Worm (Caenorhabditis elegans) whole organism, young adult: Measurements from ENCODE around the gene R160.14.

Experiments used
- B0035.1 ChIP-seq: sonication (generic microtip); optimal IDR thresholded peaks from 2 replicates; lab custom pipeline; 2016; ENCODE audit warnings: missing genetic modification characterization, mild to moderate bottlenecking, missing compliant biosample characterization, missing genotype, missing genetic modification reagents
- F37B4.10 ChIP-seq: fragments of 200-800 bp; sonication (Bioruptor generic); IDR thresholded peaks from 2 replicates; pipeline ENCODE4 v1.3.6; 2022; ENCODE audit warnings: missing genetic modification characterization, missing compliant biosample characterization
- F49E8.2 ChIP-seq: sonication (generic microtip); optimal IDR thresholded peaks from 3 replicates; lab custom pipeline; 2017; ENCODE audit warnings: missing genetic modification characterization, mild to moderate bottlenecking, missing compliant biosample characterization, antibody characterized with exemption, moderate library complexity; ENCODE audit not compliant: insufficient read depth
- F57A8.1 ChIP-seq: fragments of 200-800 bp; sonication (Bioruptor generic); optimal IDR thresholded peaks from 2 replicates; lab custom pipeline; 2018; ENCODE audit warnings: mild to moderate bottlenecking, missing genetic modification characterization, moderate library complexity, missing compliant biosample characterization
- K12H6.12 ChIP-seq: fragments of 200-800 bp; sonication (Bioruptor generic); optimal IDR thresholded peaks from 2 replicates; lab custom pipeline; 2018; ENCODE audit warnings: mild to moderate bottlenecking, missing genetic modification characterization, missing compliant biosample characterization
- Y53F4B.3 ChIP-seq: fragments of 200-800 bp; sonication (Bioruptor generic); IDR thresholded peaks from 2 replicates; pipeline ENCODE4 v1.3.6; 2022; ENCODE audit warnings: missing genetic modification reagents, missing genetic modification characterization, missing compliant biosample characterization
- Y53G8AR.9 ChIP-seq: fragments of 200-800 bp; sonication (Bioruptor generic); conservative IDR thresholded peaks from 2 replicates; pipeline ENCODE4 v1.3.6; 2022; ENCODE audit warnings: missing genetic modification reagents, missing genetic modification characterization, missing compliant biosample characterization
- Y56A3A.18 ChIP-seq: fragments of 200-800 bp; sonication (Bioruptor generic); IDR thresholded peaks from 2 replicates; pipeline ENCODE4 v1.3.6; 2022; ENCODE audit warnings: missing genetic modification reagents, missing genetic modification characterization, missing compliant biosample characterization
- Y79H2A.3 ChIP-seq: fragments of 200-800 bp; sonication (Bioruptor generic); conservative IDR thresholded peaks from 2 replicates; pipeline ENCODE4 v1.3.6; 2022; ENCODE audit warnings: missing genetic modification reagents, missing genetic modification characterization, missing compliant biosample characterization
- Y95B8A.8 ChIP-seq: fragments of 200-800 bp; sonication (Bioruptor generic); IDR thresholded peaks from 2 replicates; pipeline ENCODE4 v1.3.6; 2022; ENCODE audit warnings: missing genetic modification reagents, missing genetic modification characterization, missing compliant biosample characterization
- akir-1 ChIP-seq: fragments of 200-800 bp; sonication (Bioruptor generic); optimal IDR thresholded peaks from 2 replicates; lab custom pipeline; 2018; ENCODE audit warnings: mild to moderate bottlenecking, missing genetic modification characterization, moderate library complexity, missing compliant biosample characterization
- aptf-2 ChIP-seq: fragments of 200-800 bp; sonication (Bioruptor generic); conservative IDR thresholded peaks from 2 replicates; pipeline ENCODE4 v1.3.6; 2022; ENCODE audit warnings: missing genetic modification reagents, missing genetic modification characterization, missing compliant biosample characterization
- atf-7 ChIP-seq: sonication (generic microtip); optimal IDR thresholded peaks from 2 replicates; lab custom pipeline; 2017; ENCODE audit warnings: mild to moderate bottlenecking, missing genetic modification characterization, missing compliant biosample characterization
- bed-2 ChIP-seq: fragments of 200-800 bp; sonication (Bioruptor generic); IDR thresholded peaks from 2 replicates; pipeline ENCODE4 v1.3.6; 2022; ENCODE audit warnings: missing genetic modification reagents, missing genetic modification characterization, missing compliant biosample characterization
- cebp-1 ChIP-seq, 2 experiments: fragments of 200-800 bp in 1 of 2; sonication (Bioruptor generic) in 1 of 2; sonication (generic microtip) in 1 of 2; IDR thresholded peaks in 1 of 2; optimal IDR thresholded peaks in 1 of 2; 2 replicates each; pipeline versions ENCODE4 v1.3.6 to Lab custom; 2017 to 2022; ENCODE audit warnings: missing compliant biosample characterization in 2 of 2, missing genetic modification characterization in 2 of 2, mild to moderate bottlenecking in 1 of 2, missing genetic modification reagents in 1 of 2, moderate library complexity in 1 of 2
- ceh-27 ChIP-seq: fragments of 200-800 bp; sonication (Bioruptor generic); optimal IDR thresholded peaks from 2 replicates; lab custom pipeline; 2018; ENCODE audit warnings: mild to moderate bottlenecking, missing genetic modification characterization, moderate library complexity, missing compliant biosample characterization
- ceh-58 ChIP-seq: fragments of 200-800 bp; sonication (Bioruptor generic); IDR thresholded peaks from 2 replicates; pipeline ENCODE4 v1.3.6; 2022; ENCODE audit warnings: missing genetic modification characterization, missing compliant biosample characterization
- egl-18 ChIP-seq: fragments of 200-800 bp; sonication (Bioruptor generic); IDR thresholded peaks from 2 replicates; pipeline ENCODE4 v1.3.6; 2022; ENCODE audit warnings: missing genetic modification reagents, missing genetic modification characterization, missing compliant biosample characterization
- egl-44 ChIP-seq: fragments of 200-800 bp; sonication (Bioruptor generic); IDR thresholded peaks from 2 replicates; pipeline ENCODE4 v1.3.6; 2022; ENCODE audit warnings: missing genetic modification reagents, missing genetic modification characterization, missing compliant biosample characterization
- ets-4 ChIP-seq: fragments of 200-800 bp; sonication (Bioruptor generic); optimal IDR thresholded peaks from 2 replicates; lab custom pipeline; 2018; ENCODE audit warnings: mild to moderate bottlenecking, missing genetic modification characterization, missing compliant biosample characterization
- hlh-26 ChIP-seq: fragments of 200-800 bp; sonication (Bioruptor generic); conservative IDR thresholded peaks from 2 replicates; pipeline ENCODE4 v1.3.6; 2022; ENCODE audit warnings: missing genetic modification reagents, missing genetic modification characterization, missing compliant biosample characterization
- hmg-20 ChIP-seq: fragments of 200-800 bp; sonication (Bioruptor generic); IDR thresholded peaks from 2 replicates; pipeline ENCODE4 v1.3.6; 2022; ENCODE audit warnings: missing genetic modification reagents, missing genetic modification characterization, missing compliant biosample characterization
- hsf-1 ChIP-seq: fragments of 200-800 bp; sonication (Bioruptor generic); IDR thresholded peaks from 2 replicates; pipeline ENCODE4 v1.3.6; 2022; ENCODE audit warnings: missing genetic modification reagents, missing genetic modification characterization, missing compliant biosample characterization
- lin-35 ChIP-seq, 3 experiments: fragments of 150-350 bp in 2 of 3; sonication (generic microtip) in 1 of 3; optimal IDR thresholded peaks; 2 replicates each; lab custom pipeline; 2014 to 2018; ENCODE audit warnings: missing biosample characterization in 3 of 3, missing genetic modification characterization in 3 of 3, missing genetic modification reagents in 3 of 3
- lin-40 ChIP-seq: sonication (generic microtip); optimal IDR thresholded peaks from 2 replicates; lab custom pipeline; 2016; ENCODE audit warnings: missing genetic modification characterization, mild to moderate bottlenecking, missing compliant biosample characterization, missing genotype, missing genetic modification reagents
- lsl-1 ChIP-seq: fragments of 200-800 bp; sonication (Bioruptor generic); optimal IDR thresholded peaks from 2 replicates; lab custom pipeline; 2018; ENCODE audit warnings: mild to moderate bottlenecking, missing genetic modification characterization, moderate library complexity, missing compliant biosample characterization
- madf-3 ChIP-seq: fragments of 200-800 bp; sonication (Bioruptor generic); IDR thresholded peaks from 2 replicates; pipeline ENCODE4 v1.3.6; 2022; ENCODE audit warnings: missing genetic modification reagents, missing genetic modification characterization, missing compliant biosample characterization
- mxl-1 ChIP-seq: sonication (generic microtip); optimal IDR thresholded peaks from 2 replicates; lab custom pipeline; 2016; ENCODE audit warnings: missing genetic modification characterization, missing compliant biosample characterization
- nfyb-1 ChIP-seq: fragments of 200-800 bp; sonication (Bioruptor generic); IDR thresholded peaks from 2 replicates; pipeline ENCODE4 v1.3.6; 2022; ENCODE audit warnings: missing genetic modification reagents, missing genetic modification characterization, missing compliant biosample characterization
- nhr-80 ChIP-seq: sonication (generic microtip); optimal IDR thresholded peaks from 2 replicates; lab custom pipeline; 2016; ENCODE audit warnings: missing genetic modification characterization, missing compliant biosample characterization
- pha-4 ChIP-seq: fragments of 150-350 bp; sonication (generic microtip); optimal IDR thresholded peaks from 2 replicates; lab custom pipeline; 2014; ENCODE audit warnings: missing biosample characterization, missing genetic modification reagents, missing genetic modification characterization
- rcor-1 ChIP-seq: fragments of 200-800 bp; sonication (Bioruptor generic); IDR thresholded peaks from 2 replicates; pipeline ENCODE4 v1.3.6; 2022; ENCODE audit warnings: missing genetic modification reagents, missing genetic modification characterization, missing compliant biosample characterization
- rec-8 ChIP-seq, 2 experiments: sonication (generic microtip); optimal IDR thresholded peaks; 2 replicates each; lab custom pipeline; 2016; ENCODE audit warnings: mild to moderate bottlenecking in 2 of 2, missing genetic modification characterization in 2 of 2, missing genetic modification reagents in 2 of 2, missing genotype in 2 of 2, missing biosample characterization in 1 of 2, missing compliant biosample characterization in 1 of 2, moderate library complexity in 1 of 2
- repo-1 ChIP-seq: sonication (generic microtip); optimal IDR thresholded peaks from 2 replicates; lab custom pipeline; 2017; ENCODE audit warnings: mild to moderate bottlenecking, missing genetic modification characterization, missing compliant biosample characterization
- sea-2 ChIP-seq: fragments of 200-800 bp; sonication (Bioruptor generic); IDR thresholded peaks from 2 replicates; pipeline ENCODE4 v1.3.6; 2022; ENCODE audit warnings: missing genetic modification characterization, missing compliant biosample characterization
- somi-1 ChIP-seq: fragments of 200-800 bp; sonication (Bioruptor generic); optimal IDR thresholded peaks from 2 replicates; lab custom pipeline; 2018; ENCODE audit warnings: mild to moderate bottlenecking, missing genetic modification characterization, missing compliant biosample characterization
- tbp1 ChIP-seq: fragments of 200-800 bp; sonication (Bioruptor generic); optimal IDR thresholded peaks from 2 replicates; lab custom pipeline; 2018; ENCODE audit warnings: mild to moderate bottlenecking, missing genetic modification characterization, missing compliant biosample characterization
- unc-130 ChIP-seq: sonication (generic microtip); optimal IDR thresholded peaks from 2 replicates; lab custom pipeline; 2016; ENCODE audit warnings: missing genetic modification reagents, missing genetic modification characterization, missing compliant biosample characterization
- ztf-25 ChIP-seq: fragments of 200-800 bp; sonication (Bioruptor generic); IDR thresholded peaks from 2 replicates; pipeline ENCODE4 v1.3.6; 2022; ENCODE audit warnings: missing genetic modification reagents, missing genetic modification characterization, missing compliant biosample characterization
- ztf-3 ChIP-seq: fragments of 200-800 bp; sonication (Bioruptor generic); optimal IDR thresholded peaks from 2 replicates; lab custom pipeline; 2018; ENCODE audit warnings: mild to moderate bottlenecking, missing genetic modification characterization, missing compliant biosample characterization

Gene R160.14

ce11 chrX:4404717-4405116 lies 32.8 kb upstream of the R160.14 start:
- peak in 1 of 3 experiments; percentile 5 for TF ChIP-seq lin-35 (GFP tag; optimal IDR thresholded peaks at IDR 0.05; lab: Kevin White, UChicago)
- TF ChIP-seq ceh-27 = peak; percentile 55
- no peak for TF ChIP-seq somi-1 (GFP tag; lab: Kevin White, UChicago)
- TF ChIP-seq, all 124 proteins: peak for 2

DNA sequence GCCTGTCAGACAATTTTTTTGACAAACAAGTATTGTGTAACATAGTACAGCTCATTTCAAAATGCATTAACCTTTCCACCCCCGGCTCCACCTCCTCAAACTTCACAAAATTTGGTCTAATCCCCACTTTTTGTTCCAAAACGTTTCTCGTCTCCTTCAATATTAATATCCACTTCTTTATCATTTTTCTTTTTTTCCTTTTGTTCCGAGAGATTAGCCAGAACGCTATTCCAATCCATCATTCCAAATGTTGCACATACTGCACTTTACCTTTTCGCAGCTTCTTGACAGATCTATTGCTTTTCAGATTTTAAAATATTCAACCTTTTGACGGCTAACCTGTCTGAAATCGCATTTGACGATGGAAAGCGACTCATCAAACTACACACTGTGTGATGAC lies 31.0 kb upstream of the R160.14 start, which contains the start of gene D1079.1:
Gene D1079.1, plus strand, starts transcription at position 301 of the 400 bp plus-strand sequence.
- TF ChIP-seq mxl-1 (tag; lab: Kevin White, UChicago) = no peak

DNA sequence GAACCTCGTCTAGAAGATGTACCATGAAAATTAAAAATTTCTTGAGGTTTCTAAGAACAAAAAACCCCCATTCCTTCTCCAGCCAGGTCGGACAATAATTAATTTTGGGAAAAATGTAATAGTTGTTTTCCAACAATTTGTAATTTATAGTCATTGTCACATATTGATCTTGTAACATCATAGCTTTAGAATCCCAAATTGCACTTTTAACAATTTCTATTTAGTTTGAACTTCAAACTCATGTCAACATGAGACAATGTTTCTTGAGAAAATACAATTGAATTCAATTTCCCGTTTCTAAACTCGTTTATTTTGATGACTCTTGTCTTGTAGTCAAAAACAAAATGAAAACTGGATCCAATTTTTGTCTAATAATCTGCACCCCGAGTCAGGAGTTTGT lies 28.4 kb upstream of the R160.14 start:
- no peak for TF ChIP-seq rec-8 (tag; optimal IDR thresholded peaks at IDR 0.05; lab: Kevin White, UChicago)
- no peak for TF ChIP-seq unc-130
- no peak for TF ChIP-seq hlh-26 (GFP tag; lab: Robert Waterston, UW)
- no peak for TF ChIP-seq Y79H2A.3
- no peak for TF ChIP-seq bed-2 (GFP tag; lab: Robert Waterston, UW)
- no peak for TF ChIP-seq K12H6.12 (tag; lab: Kevin White, UChicago)
- TF ChIP-seq ztf-25 = no peak
- TF ChIP-seq Y53F4B.3 (GFP tag; lab: Robert Waterston, UW) = no peak
- no peak for TF ChIP-seq egl-44 (GFP tag; lab: Robert Waterston, UW)
- no peak for TF ChIP-seq pha-4 (tag; lab: Kevin White, UChicago)
- TF ChIP-seq ztf-3 (GFP tag; lab: Kevin White, UChicago) = no peak
- TF ChIP-seq atf-7 (tag; lab: Kevin White, UChicago) = no peak
- no peak for TF ChIP-seq Y56A3A.18 (GFP tag; lab: Robert Waterston, UW)
- TF ChIP-seq hsf-1 (GFP tag; lab: Robert Waterston, UW) = no peak
- no peak for TF ChIP-seq madf-3 (GFP tag; lab: Robert Waterston, UW)
- TF ChIP-seq F37B4.10 = no peak
- TF ChIP-seq lsl-1 (GFP tag; lab: Kevin White, UChicago) = no peak
- no peak for TF ChIP-seq repo-1
- no peak for TF ChIP-seq hmg-20 (GFP tag; lab: Robert Waterston, UW)
- TF ChIP-seq, all 124 proteins: peak for 0

- TF ChIP-seq F37B4.10 = no peak
- TF ChIP-seq ceh-27 = peak; percentile 87
- no peak for TF ChIP-seq ceh-58 (GFP tag; lab: Robert Waterston, UW)
Observed at ce11 chrX:4397460-4397859, 25.6 kb upstream of the R160.14 start.

DNA sequence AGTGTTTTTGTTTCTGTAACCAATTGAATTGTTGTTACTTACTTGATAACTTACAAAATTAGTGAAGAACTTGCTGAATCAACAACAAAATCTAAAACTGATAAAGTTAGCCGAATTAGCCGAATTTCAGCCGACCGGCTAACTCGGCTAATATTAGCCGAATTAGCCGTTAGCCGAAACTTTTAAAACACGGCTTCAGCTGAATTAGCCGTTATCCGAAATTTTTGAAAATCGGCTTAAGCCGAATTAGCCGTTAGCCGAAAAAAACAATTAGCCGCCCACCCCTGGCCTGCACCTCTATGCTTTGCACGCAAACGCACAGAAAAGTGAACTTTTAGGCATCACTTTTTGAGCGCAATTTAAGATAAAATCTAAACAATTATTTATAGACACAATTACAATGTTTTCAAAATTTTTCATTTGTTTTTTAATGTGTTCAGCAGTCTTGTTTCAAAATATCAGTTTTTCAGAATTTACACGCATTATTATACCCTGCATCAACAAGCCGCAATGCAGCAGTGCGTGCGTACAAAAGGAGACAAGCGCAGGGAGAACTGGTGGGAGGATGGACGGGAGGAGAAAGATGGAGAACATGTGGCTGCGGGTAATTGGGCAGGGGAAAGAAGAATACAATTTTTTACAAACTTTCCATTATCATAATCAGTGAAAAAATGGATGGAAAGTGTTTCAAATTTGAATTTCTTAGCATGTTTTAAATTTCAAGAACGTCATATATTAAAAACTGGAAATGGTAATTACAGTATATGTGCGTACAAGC lies 23.4 kb upstream of the R160.14 start:
- TF ChIP-seq cebp-1 (GFP tag; IDR thresholded peaks at IDR 0.05; lab: Robert Waterston, UW) (no peak), cebp-1 (tag; optimal IDR thresholded peaks at IDR 0.05; lab: Kevin White, UChicago) (no peak), ceh-27 (peak; percentile 57), egl-18 (no peak), nhr-80 (tag; lab: Kevin White, UChicago) (peak; percentile 78), tbp1 (GFP tag; lab: Kevin White, UChicago) (peak; percentile 62), F49E8.2 (tag; lab: Kevin White, UChicago) (no peak), sea-2 (GFP tag; lab: Robert Waterston, UW) (no peak), lin-40 (tag; lab: Kevin White, UChicago) (peak; percentile 92), Y95B8A.8 (GFP tag; lab: Robert Waterston, UW) (no peak), akir-1 (GFP tag; lab: Kevin White, UChicago) (no peak), atf-7 (tag; lab: Kevin White, UChicago) (peak; percentile 41), aptf-2 (GFP tag; lab: Robert Waterston, UW) (no peak), F57A8.1 (no peak), Y53G8AR.9 (GFP tag; lab: Robert Waterston, UW) (peak; percentile 58; the same call in 1 of the 2 replicates), nfyb-1 (GFP tag; lab: Robert Waterston, UW) (0 out of 2 replicates have a peak, but pooled peaks have one; percentile 42), B0035.1 (tag; lab: Kevin White, UChicago) (no peak), ets-4 (GFP tag; lab: Kevin White, UChicago) (no peak), mxl-1 (tag; lab: Kevin White, UChicago) (no peak), hsf-1 (GFP tag; lab: Robert Waterston, UW) (no peak), rcor-1 (GFP tag; lab: Robert Waterston, UW) (peak; percentile 56)
